Worm (Caenorhabditis elegans): ENCODE data around the gene klp-6.
"Not testable (repeated sequence)": the region's sequence is repeated elsewhere in the genome, so short reads cannot be mapped to it uniquely, and the experiment has no call there.

klp-6 gene

ce11 chrIII:5047175-5047574 lies 16.4 kb downstream of the klp-6 start, which contains the start of gene txbp-3:
TSS of gene txbp-3 (minus strand) at chrIII:5047459.
- TF ChIP-seq klf-2 (GFP tag; conservative IDR thresholded peaks at IDR 0.05) (no peak), ztf-23 (GFP tag; IDR thresholded peaks at IDR 0.05) (peak; percentile 71), med-1 (GFP tag; optimal IDR thresholded peaks at IDR 0.05; ENCODE audit: insufficient read depth) (no peak), flt-1 (GFP tag; IDR thresholded peaks at IDR 0.05) (no peak), cog-1 (tag; optimal IDR thresholded peaks at IDR 0.05) (peak; percentile 21), tab-1 (GFP tag; IDR thresholded peaks at IDR 0.05) (no peak), ref-1 (GFP tag; conservative IDR thresholded peaks at IDR 0.05) (no peak), T22C8.4 (GFP tag; IDR thresholded peaks at IDR 0.05) (no peak), ztf-29 (GFP tag; IDR thresholded peaks at IDR 0.05) (no peak)

ce11 chrIII:5047740-5048139 lies 17.0 kb downstream of the klp-6 start, which contains the start of gene C45G9.5:
TSS of gene C45G9.5 (plus strand) at chrIII:5048117.
- TF ChIP-seq med-1 (GFP tag; optimal IDR thresholded peaks at IDR 0.05; ENCODE audit: insufficient read depth) (no peak), klf-2 (GFP tag; conservative IDR thresholded peaks at IDR 0.05) (no peak), ztf-29 (GFP tag; IDR thresholded peaks at IDR 0.05) (no peak), ref-1 (GFP tag; conservative IDR thresholded peaks at IDR 0.05) (no peak), flt-1 (GFP tag; IDR thresholded peaks at IDR 0.05) (no peak), ztf-23 (GFP tag; IDR thresholded peaks at IDR 0.05) (no peak), cog-1 (tag; optimal IDR thresholded peaks at IDR 0.05) (no peak), tab-1 (GFP tag; IDR thresholded peaks at IDR 0.05) (no peak), T22C8.4 (GFP tag; IDR thresholded peaks at IDR 0.05) (no peak)

DNA sequence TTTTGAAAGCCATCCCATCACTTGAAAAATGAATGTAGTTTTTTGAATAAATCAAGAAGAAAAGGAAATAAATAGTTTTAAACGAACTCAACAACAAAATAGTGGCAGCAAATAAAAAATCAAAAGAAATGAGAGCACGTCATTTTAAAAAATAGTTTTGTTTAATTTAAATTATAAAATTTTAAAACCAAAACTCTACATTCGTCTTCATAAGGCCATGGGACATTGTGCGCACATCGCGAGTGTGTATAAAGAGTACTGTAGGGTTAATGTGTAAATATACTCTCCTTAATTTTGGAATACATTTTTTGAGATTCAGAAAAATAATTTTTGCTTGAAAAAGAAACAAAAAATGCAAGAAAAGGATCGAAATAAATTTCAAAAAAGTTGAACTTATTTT lies 21.2 kb downstream of the klp-6 start, which contains the start of gene C45G9.15:
TSS of gene C45G9.15 (minus strand) at position 101 of the 400 bp plus-strand sequence.
- TF ChIP-seq med-1 (GFP tag; optimal IDR thresholded peaks at IDR 0.05; ENCODE audit: insufficient read depth) (no peak), tab-1 (GFP tag; IDR thresholded peaks at IDR 0.05) (no peak), T22C8.4 (GFP tag; IDR thresholded peaks at IDR 0.05) (no peak), cog-1 (tag; optimal IDR thresholded peaks at IDR 0.05) (no peak), ref-1 (GFP tag; conservative IDR thresholded peaks at IDR 0.05) (no peak), klf-2 (GFP tag; conservative IDR thresholded peaks at IDR 0.05) (no peak), ztf-29 (GFP tag; IDR thresholded peaks at IDR 0.05) (no peak)

DNA sequence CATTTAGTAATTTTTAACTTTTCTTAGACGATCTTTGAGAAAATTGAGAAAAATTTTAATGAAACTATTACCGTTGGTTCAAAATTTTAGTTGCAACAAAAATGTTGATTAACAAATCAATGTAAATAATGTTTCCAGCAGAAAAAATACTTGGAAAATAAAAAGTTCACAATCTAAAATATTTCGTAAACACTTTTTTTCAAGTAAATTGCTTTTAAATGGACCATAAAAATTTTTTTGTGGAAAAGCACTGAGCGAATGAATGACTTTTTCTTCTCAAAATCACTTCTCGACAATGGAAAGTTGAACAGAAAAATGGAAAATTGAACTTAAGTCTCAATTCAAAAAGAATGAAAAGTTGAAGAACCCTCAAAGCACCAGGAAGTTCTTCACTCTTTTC lies 22.8 kb downstream of the klp-6 start, which contains the start of gene C45G9.8:
TSS of gene C45G9.8 (minus strand) at position 101 of the 400 bp plus-strand sequence.
- TF ChIP-seq T22C8.4 (GFP tag; IDR thresholded peaks at IDR 0.05) (no peak), ztf-29 (GFP tag; IDR thresholded peaks at IDR 0.05) (no peak), cog-1 (tag; optimal IDR thresholded peaks at IDR 0.05) (no peak), tab-1 (GFP tag; IDR thresholded peaks at IDR 0.05) (no peak), med-1 (GFP tag; optimal IDR thresholded peaks at IDR 0.05; ENCODE audit: insufficient read depth) (no peak), flt-1 (GFP tag; IDR thresholded peaks at IDR 0.05) (no peak), klf-2 (GFP tag; conservative IDR thresholded peaks at IDR 0.05) (no peak), ztf-23 (GFP tag; IDR thresholded peaks at IDR 0.05) (no peak), ref-1 (GFP tag; conservative IDR thresholded peaks at IDR 0.05) (no peak)

DNA sequence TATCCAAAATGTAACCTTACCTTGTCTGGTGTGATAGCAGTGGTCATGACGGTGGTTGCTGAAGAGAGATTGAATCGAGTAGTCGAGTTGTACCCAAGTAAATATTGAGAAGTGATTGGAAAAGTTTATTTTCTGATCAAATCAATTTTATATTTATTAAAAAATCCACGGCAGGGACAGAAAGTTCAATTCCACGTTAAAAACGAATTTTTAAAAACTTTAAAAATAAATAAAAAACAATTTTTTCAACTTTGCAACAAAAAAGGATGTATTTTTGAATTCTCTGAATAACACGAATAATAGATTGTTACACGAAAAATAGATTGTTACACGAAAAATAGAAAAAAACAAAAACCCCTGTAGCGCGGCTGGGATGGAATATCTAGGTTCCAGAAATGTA lies 25.0 kb downstream of the klp-6 start, which contains the start of gene C45G9.9:
TSS of gene C45G9.9 (minus strand) at position 101 of the 400 bp plus-strand sequence.
- TF ChIP-seq T22C8.4 (GFP tag; IDR thresholded peaks at IDR 0.05); ref-1 (GFP tag; conservative IDR thresholded peaks at IDR 0.05); ztf-23 (GFP tag; IDR thresholded peaks at IDR 0.05): not testable (repeated sequence)

- no peak for TF ChIP-seq ref-1 (GFP tag; conservative IDR thresholded peaks at IDR 0.05)
- TF ChIP-seq klf-2 (GFP tag; conservative IDR thresholded peaks at IDR 0.05), result no peak
- TF ChIP-seq med-1 (GFP tag; optimal IDR thresholded peaks at IDR 0.05; ENCODE audit: insufficient read depth), result no peak
- no peak for TF ChIP-seq flt-1 (GFP tag; IDR thresholded peaks at IDR 0.05)
- TF ChIP-seq T22C8.4 (GFP tag; IDR thresholded peaks at IDR 0.05), result no peak
- no peak for TF ChIP-seq cog-1 (tag; optimal IDR thresholded peaks at IDR 0.05)
- no peak for TF ChIP-seq tab-1 (GFP tag; IDR thresholded peaks at IDR 0.05)
- TF ChIP-seq ztf-23 (GFP tag; IDR thresholded peaks at IDR 0.05), result no peak
- TF ChIP-seq ztf-29 (GFP tag; IDR thresholded peaks at IDR 0.05), result no peak
These were observed 31.1 kb downstream of the klp-6 start, which contains the start of gene C45G9.10 for ce11 chrIII:5061798-5062197. TSS of gene C45G9.10 (minus strand) at chrIII:5061898.

DNA sequence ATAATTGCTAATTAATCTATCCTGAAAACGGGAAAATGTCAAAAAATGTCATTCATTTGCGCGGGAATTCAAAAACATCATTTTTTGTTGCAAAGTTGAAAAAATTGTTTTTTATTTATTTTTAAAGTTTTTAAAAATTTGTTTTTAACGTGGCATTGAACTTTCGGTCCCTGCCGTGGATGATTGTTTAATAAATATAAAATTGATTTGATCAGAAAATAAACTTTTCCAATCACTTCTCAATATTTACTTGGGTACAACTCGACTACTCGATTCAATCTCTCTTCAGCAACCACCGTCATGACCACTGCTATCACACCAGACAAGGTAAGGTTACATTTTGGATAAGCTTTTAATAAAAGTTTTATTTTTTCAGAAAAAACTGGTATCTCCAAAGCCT lies 31.7 kb downstream of the klp-6 start, which contains the start of gene C45G9.4:
TSS of gene C45G9.4 (plus strand) at position 301 of the 400 bp plus-strand sequence.
- TF ChIP-seq ref-1 (GFP tag; conservative IDR thresholded peaks at IDR 0.05); ztf-23 (GFP tag; IDR thresholded peaks at IDR 0.05); klf-2 (GFP tag; conservative IDR thresholded peaks at IDR 0.05): not testable (repeated sequence)

DNA sequence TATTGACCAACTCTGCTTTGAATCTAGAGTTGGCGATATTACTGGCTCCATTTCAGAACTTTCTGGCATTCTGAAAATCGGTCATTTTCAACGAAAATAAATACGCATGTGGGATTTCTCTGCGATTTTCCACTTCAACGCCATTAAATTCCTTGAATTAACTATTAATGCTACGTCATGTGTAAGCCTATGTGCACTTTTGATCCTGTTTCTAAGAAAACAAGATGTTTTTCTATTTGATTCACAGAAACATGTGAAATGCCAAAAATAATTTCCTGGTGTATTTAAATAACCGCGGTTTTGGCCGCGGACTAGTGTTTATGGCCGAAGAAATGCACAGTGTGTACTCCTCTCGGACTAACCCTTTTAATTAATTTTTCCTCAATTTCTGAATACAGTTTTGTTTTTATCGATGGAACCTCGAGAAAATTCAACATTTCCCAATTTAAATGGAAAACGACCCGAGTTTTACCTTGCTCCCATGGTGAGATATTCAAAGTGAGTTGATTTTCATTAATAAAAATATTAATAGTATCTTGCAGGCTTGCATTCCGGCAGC lies 38.0 kb downstream of the klp-6 start, which contains the start of the genes C45G9.11 and C45G9.2:
TSS of gene C45G9.11 (minus strand) at position 51 of the 559 bp plus-strand sequence.
TSS of gene C45G9.2 (plus strand) at position 392 of the 559 bp plus-strand sequence.
- TF ChIP-seq cog-1 (tag; optimal IDR thresholded peaks at IDR 0.05) (peak; percentile 62), ztf-29 (GFP tag; IDR thresholded peaks at IDR 0.05) (no peak), T22C8.4 (GFP tag; IDR thresholded peaks at IDR 0.05) (no peak), ztf-23 (GFP tag; IDR thresholded peaks at IDR 0.05) (peak; percentile 74), klf-2 (GFP tag; conservative IDR thresholded peaks at IDR 0.05) (no peak), med-1 (GFP tag; optimal IDR thresholded peaks at IDR 0.05; ENCODE audit: insufficient read depth) (no peak), ref-1 (GFP tag; conservative IDR thresholded peaks at IDR 0.05) (no peak), tab-1 (GFP tag; IDR thresholded peaks at IDR 0.05) (no peak), flt-1 (GFP tag; IDR thresholded peaks at IDR 0.05) (peak; percentile 61)

DNA sequence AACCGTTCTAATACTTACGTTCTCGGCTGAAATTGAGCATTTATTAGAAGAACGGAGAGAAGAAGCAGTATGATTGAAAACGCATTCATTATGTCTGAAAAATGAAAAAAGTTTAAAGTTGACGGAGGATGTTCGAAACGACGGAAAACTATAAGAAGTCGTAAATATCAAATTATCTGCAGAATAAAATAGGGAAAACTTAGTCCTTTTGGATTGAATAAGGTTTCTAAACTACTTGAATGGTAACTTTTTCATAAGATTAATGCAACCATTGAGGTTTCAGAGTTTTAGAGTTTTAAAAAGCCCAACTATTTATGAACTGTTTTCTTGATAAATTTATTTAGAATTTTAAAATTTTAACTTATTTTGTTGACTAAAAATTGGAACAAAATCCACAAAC lies 40.8 kb downstream of the klp-6 start, which contains the start of gene C45G9.12:
TSS of gene C45G9.12 (minus strand) at position 101 of the 400 bp plus-strand sequence.
- TF ChIP-seq ztf-23 (GFP tag; IDR thresholded peaks at IDR 0.05) (no peak), ztf-29 (GFP tag; IDR thresholded peaks at IDR 0.05) (no peak), T22C8.4 (GFP tag; IDR thresholded peaks at IDR 0.05) (no peak), ref-1 (GFP tag; conservative IDR thresholded peaks at IDR 0.05) (no peak), flt-1 (GFP tag; IDR thresholded peaks at IDR 0.05) (no peak), klf-2 (GFP tag; conservative IDR thresholded peaks at IDR 0.05) (no peak), tab-1 (GFP tag; IDR thresholded peaks at IDR 0.05) (no peak), cog-1 (tag; optimal IDR thresholded peaks at IDR 0.05) (no peak), med-1 (GFP tag; optimal IDR thresholded peaks at IDR 0.05; ENCODE audit: insufficient read depth) (no peak)
